Worm (Caenorhabditis elegans) whole organism, L4/young adult: Measurements from ENCODE around the gene srh-142.

Experiments used
- W03F9.2 ChIP-seq: fragments of 150-350 bp; optimal IDR thresholded peaks from 2 replicates; lab custom pipeline; 2014; ENCODE audit warnings: missing biosample characterization, missing genetic modification characterization
- dao-5 ChIP-seq: sonication (generic microtip); optimal IDR thresholded peaks from 2 replicates; lab custom pipeline; 2016; ENCODE audit warnings: missing genotype, missing genetic modification characterization, moderate library complexity, missing compliant biosample characterization
- him-1 ChIP-seq: sonication (generic microtip); optimal IDR thresholded peaks from 2 replicates; lab custom pipeline; 2016; ENCODE audit warnings: missing genotype, missing genetic modification reagents, missing genetic modification characterization, missing compliant biosample characterization

The srh-142 gene

ce11 chrV:16479275-16479674 lies 18.5 kb upstream of the srh-142 start, which contains the start of gene T08G3.11:
TSS of gene T08G3.11 (minus strand) at chrV:16479375.
- no peak for TF ChIP-seq him-1
- TF ChIP-seq dao-5 (tag; lab: Kevin White, UChicago), result no peak
- no peak for TF ChIP-seq W03F9.2 (tag; lab: Kevin White, UChicago)

ce11 chrV:16471995-16472563 lies 11.3 kb upstream of the srh-142 start, which contains the start of gene srw-35:
TSS of gene srw-35 (plus strand) at chrV:16472513.
- TF ChIP-seq W03F9.2 (tag; lab: Kevin White, UChicago) (no peak), dao-5 (tag; lab: Kevin White, UChicago) (no peak), him-1 (no peak)

ce11 chrV:16470916-16471315 lies 10.2 kb upstream of the srh-142 start, which contains the start of gene srh-138:
TSS of gene srh-138 (minus strand) at chrV:16471016.
- TF ChIP-seq him-1, result no peak

ce11 chrV:16467840-16468239 lies 7.1 kb upstream of the srh-142 start, which contains the start of gene sru-44:
TSS of gene sru-44 (minus strand) at chrV:16467940.
- TF ChIP-seq him-1 (no peak), W03F9.2 (tag; lab: Kevin White, UChicago) (no peak), dao-5 (tag; lab: Kevin White, UChicago) (no peak)

ce11 chrV:16459377-16459776 lies 1.4 kb downstream of the srh-142 start:
- TF ChIP-seq W03F9.2 (tag; lab: Kevin White, UChicago), result no peak
- TF ChIP-seq him-1, result no peak
- no peak for TF ChIP-seq dao-5 (tag; lab: Kevin White, UChicago)

- TF ChIP-seq W03F9.2 (tag; lab: Kevin White, UChicago) (no peak), dao-5 (tag; lab: Kevin White, UChicago) (no peak), him-1 (no peak)
Observed at ce11 chrV:16458714-16459113, 2.1 kb downstream of the srh-142 start, which contains the start of gene str-15. TSS of gene str-15 (minus strand) at chrV:16458814.

ce11 chrV:16455065-16455464 lies 5.7 kb downstream of the srh-142 start, which contains the start of gene str-14:
TSS of gene str-14 (minus strand) at chrV:16455165.
- TF ChIP-seq W03F9.2 (tag; lab: Kevin White, UChicago) (no peak), dao-5 (tag; lab: Kevin White, UChicago) (no peak), him-1 (no peak)

ce11 chrV:16447735-16448134 lies 13.0 kb downstream of the srh-142 start, which contains the start of gene T08G3.13:
TSS of gene T08G3.13 (plus strand) at chrV:16448035.
- no peak for TF ChIP-seq W03F9.2 (tag; lab: Kevin White, UChicago)
- no peak for TF ChIP-seq him-1
- no peak for TF ChIP-seq dao-5 (tag; lab: Kevin White, UChicago)

ce11 chrV:16446191-16446590 lies 14.6 kb downstream of the srh-142 start:
- TF ChIP-seq him-1 (no peak), W03F9.2 (tag; lab: Kevin White, UChicago) (no peak), dao-5 (tag; lab: Kevin White, UChicago) (no peak)

- no peak for TF ChIP-seq W03F9.2 (tag; lab: Kevin White, UChicago)
- TF ChIP-seq dao-5 (tag; lab: Kevin White, UChicago), result no peak
- TF ChIP-seq him-1, result no peak
Observed at ce11 chrV:16445676-16446075, 15.1 kb downstream of the srh-142 start, which contains the start of gene T08G3.6. TSS of gene T08G3.6 (plus strand) at chrV:16445976.

ce11 chrV:16443626-16444025 lies 17.1 kb downstream of the srh-142 start, which contains the start of gene srh-141:
TSS of gene srh-141 (plus strand) at chrV:16443926.
- no peak for TF ChIP-seq dao-5 (tag; lab: Kevin White, UChicago)
- TF ChIP-seq W03F9.2 (tag; lab: Kevin White, UChicago), result no peak
- TF ChIP-seq him-1, result no peak

ce11 chrV:16437546-16437945 lies 23.2 kb downstream of the srh-142 start, which contains the start of gene F26D2.15:
TSS of gene F26D2.15 (plus strand) at chrV:16437846.
- no peak for TF ChIP-seq him-1
- no peak for TF ChIP-seq W03F9.2 (tag; lab: Kevin White, UChicago)
- TF ChIP-seq dao-5 (tag; lab: Kevin White, UChicago), result no peak

- TF ChIP-seq W03F9.2 (tag; lab: Kevin White, UChicago) (no peak), him-1 (no peak), dao-5 (tag; lab: Kevin White, UChicago) (no peak)
Observed at ce11 chrV:16435510-16435909, 25.3 kb downstream of the srh-142 start, which contains the start of the genes F26D2.13 and F26D2.14. TSS of gene F26D2.13 (minus strand) at chrV:16435610. TSS of gene F26D2.14 (plus strand) at chrV:16435855.

- TF ChIP-seq dao-5 (tag; lab: Kevin White, UChicago), result no peak
- no peak for TF ChIP-seq him-1
Observed at ce11 chrV:16433471-16433870, 27.3 kb downstream of the srh-142 start, which contains the start of gene clec-234. TSS of gene clec-234 (minus strand) at chrV:16433571.
